Fruit fly (Drosophila melanogaster): ENCODE data around the gene CG14230.

DNA sequence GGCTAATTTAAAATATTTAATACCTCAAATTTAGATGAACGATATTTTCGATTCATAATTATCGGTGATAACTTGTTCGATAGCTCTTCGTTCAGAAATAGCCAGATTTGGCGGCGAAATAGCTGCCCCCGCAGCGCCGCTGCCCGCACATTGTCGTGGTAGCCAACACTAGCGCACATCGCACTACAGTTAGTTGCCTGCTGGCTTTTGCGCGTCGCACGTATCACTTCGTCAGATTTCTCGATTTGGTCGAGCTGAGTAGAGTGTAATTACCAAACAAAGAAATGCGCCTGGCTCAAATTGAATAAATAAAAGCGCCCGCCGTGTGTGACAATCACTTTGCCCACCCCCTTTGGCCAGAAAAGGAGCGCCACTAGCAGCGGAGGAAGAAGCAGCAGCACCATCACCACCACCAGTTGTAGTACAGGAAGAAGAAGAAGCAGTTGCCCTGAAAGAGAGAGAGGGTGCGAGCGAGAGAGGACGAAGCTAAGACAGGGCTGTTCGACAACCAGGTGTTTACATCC is 46.7 kb downstream of the CG14230 start, which contains the start of gene Abcd3:
- no peak for TF ChIP-seq Myc (optimal IDR thresholded peaks at IDR 0.05)
- TF ChIP-seq psq (optimal IDR thresholded peaks at IDR 0.05), result no peak
- TF ChIP-seq h (optimal IDR thresholded peaks at IDR 0.05), result no peak
